Fruit fly (Drosophila melanogaster) whole organism, adult: ENCODE results near the gene CG12320.

Source experiments
- CG11617 ChIP-seq: fragments of 200-800 bp; sonication (Bioruptor generic); optimal IDR thresholded peaks from 2 replicates; lab custom pipeline; 2017; ENCODE audit warnings: mild to moderate bottlenecking, missing biosample characterization, missing genetic modification reagents, missing genetic modification characterization
- CG12768 ChIP-seq: fragments of 200-800 bp; sonication (Bioruptor generic); optimal IDR thresholded peaks from 2 replicates; lab custom pipeline; 2017; ENCODE audit warnings: missing biosample characterization, missing genetic modification characterization, mild to moderate bottlenecking, moderate library complexity, missing genetic modification reagents
- CG14711 ChIP-seq: fragments of 200-800 bp; sonication (Bioruptor generic); optimal IDR thresholded peaks from 2 replicates; lab custom pipeline; 2018; ENCODE audit warnings: missing biosample characterization, mild to moderate bottlenecking, missing genetic modification characterization, moderate library complexity
- CG1620 ChIP-seq: fragments of 200-800 bp; sonication (Bioruptor generic); optimal IDR thresholded peaks from 2 replicates; lab custom pipeline; 2016; ENCODE audit warnings: missing biosample characterization, missing genetic modification characterization
- CG33017 ChIP-seq: fragments of 200-800 bp; sonication (Bioruptor generic); optimal IDR thresholded peaks from 2 replicates; lab custom pipeline; 2018; ENCODE audit warnings: missing biosample characterization, mild to moderate bottlenecking, missing genetic modification characterization, moderate library complexity
- CG5204 ChIP-seq: fragments of 200-800 bp; sonication (Bioruptor generic); optimal IDR thresholded peaks from 2 replicates; lab custom pipeline; 2016; ENCODE audit warnings: missing biosample characterization, missing genetic modification characterization
- CG7045 ChIP-seq: fragments of 200-800 bp; sonication (Bioruptor generic); optimal IDR thresholded peaks from 2 replicates; lab custom pipeline; 2017; ENCODE audit warnings: missing biosample characterization, mild to moderate bottlenecking, missing genetic modification characterization
- CG7101 ChIP-seq: fragments of 200-800 bp; sonication (Bioruptor generic); optimal IDR thresholded peaks from 2 replicates; lab custom pipeline; 2018; ENCODE audit warnings: missing biosample characterization, mild to moderate bottlenecking, missing genetic modification characterization, moderate library complexity
- Clk ChIP-seq: fragments of 200-800 bp; sonication (Bioruptor generic); optimal IDR thresholded peaks from 2 replicates; lab custom pipeline; 2017; ENCODE audit warnings: missing biosample characterization, missing genetic modification characterization
- Crg-1 ChIP-seq: fragments of 200-800 bp; sonication (Bioruptor generic); optimal IDR thresholded peaks from 2 replicates; lab custom pipeline; 2016; ENCODE audit warnings: missing biosample characterization, missing genetic modification characterization
- Hr96 ChIP-seq: fragments of 200-800 bp; sonication (Bioruptor generic); optimal IDR thresholded peaks from 2 replicates; lab custom pipeline; 2016; ENCODE audit warnings: missing biosample characterization, missing genetic modification characterization
- Mnt ChIP-seq: fragments of 200-800 bp; sonication (Bioruptor generic); optimal IDR thresholded peaks from 2 replicates; lab custom pipeline; 2016; ENCODE audit warnings: missing biosample characterization, mild to moderate bottlenecking, missing genetic modification characterization
- bab1 ChIP-seq: fragments of 200-800 bp; sonication (Bioruptor generic); optimal IDR thresholded peaks from 3 replicates; lab custom pipeline; 2019; ENCODE audit warnings: missing biosample characterization, mild to moderate bottlenecking, missing genetic modification characterization, moderate library complexity
- cic ChIP-seq: fragments of 200-800 bp; sonication (Bioruptor generic); optimal IDR thresholded peaks from 2 replicates; lab custom pipeline; 2017; ENCODE audit warnings: missing biosample characterization, mild to moderate bottlenecking, missing genetic modification characterization, moderate library complexity
- cnc ChIP-seq, 2 experiments: fragments of >200 bp; optimal IDR thresholded peaks; 2 replicates each; lab custom pipeline; 2017
- kay ChIP-seq: fragments of 200-800 bp; sonication (Bioruptor generic); peaks from one replicate; lab custom pipeline; 2016; ENCODE audit warnings: missing biosample characterization, missing genetic modification characterization, borderline replicate concordance
- ovo ChIP-seq: fragments of 200-800 bp; sonication (Bioruptor generic); optimal IDR thresholded peaks from 2 replicates; lab custom pipeline; 2016; ENCODE audit warnings: missing biosample characterization, missing genetic modification characterization
- pad ChIP-seq: fragments of 200-800 bp; sonication (Bioruptor generic); optimal IDR thresholded peaks from 3 replicates; lab custom pipeline; 2017; ENCODE audit warnings: missing biosample characterization, missing genetic modification characterization, mild to moderate bottlenecking, moderate library complexity, missing genetic modification reagents
- tj ChIP-seq: fragments of 200-800 bp; sonication (Bioruptor generic); optimal IDR thresholded peaks from 3 replicates; lab custom pipeline; 2017; ENCODE audit warnings: missing biosample characterization, mild to moderate bottlenecking, missing genetic modification characterization, moderate library complexity
- toe ChIP-seq: fragments of 200-800 bp; sonication (Bioruptor generic); optimal IDR thresholded peaks from 2 replicates; lab custom pipeline; 2016; ENCODE audit warnings: missing biosample characterization, missing genetic modification characterization

The CG12320 gene

DNA sequence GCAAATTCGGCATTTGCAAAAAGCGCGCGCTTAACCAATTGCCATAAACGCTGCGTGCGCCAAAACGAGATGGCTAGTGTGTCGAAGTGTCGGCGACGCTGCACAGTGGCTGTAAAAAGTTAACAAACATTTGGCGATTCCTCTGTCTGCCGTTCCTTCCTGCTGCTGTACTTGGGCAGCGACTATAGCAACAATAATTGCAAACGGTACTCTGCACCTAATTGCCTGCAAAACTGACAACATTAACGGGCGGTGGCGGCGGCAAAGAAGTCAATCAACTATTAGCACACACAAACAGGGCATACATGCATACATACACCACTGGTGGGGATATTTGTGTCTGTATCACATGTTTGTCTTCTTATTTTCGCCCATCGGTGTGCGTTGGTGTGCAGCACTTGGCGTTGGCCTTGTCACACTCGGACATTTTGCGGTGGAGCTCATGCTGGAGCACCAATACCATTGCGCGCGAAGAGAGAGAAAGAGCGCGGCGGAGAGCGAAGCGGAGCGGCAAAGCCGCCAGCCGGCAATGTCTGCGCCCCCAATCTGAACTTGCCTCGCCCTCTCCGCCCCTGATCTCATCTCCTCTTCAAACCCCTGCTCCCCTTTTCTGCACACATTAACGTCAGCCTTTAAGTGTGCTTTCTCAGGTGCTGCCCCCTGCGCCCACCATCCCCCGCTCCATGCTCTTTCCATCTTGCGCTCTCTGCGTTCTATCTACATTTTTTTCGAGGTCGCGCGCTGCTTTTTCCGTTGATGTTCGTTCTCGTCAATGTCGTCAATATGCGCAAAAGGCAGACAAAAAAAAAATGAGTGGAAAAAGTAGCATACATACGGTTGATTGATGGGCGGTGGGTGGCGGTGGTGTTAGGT lies 8.1 kb downstream of the CG12320 start:
- TF ChIP-seq toe (GFP tag; lab: Kevin White, UChicago) (no peak), cic (GFP tag; lab: Kevin White, UChicago) (peak; percentile 82), CG14711 (tag; lab: Kevin White, UChicago) (no peak), Clk (GFP tag; lab: Kevin White, UChicago) (no peak), CG7045 (GFP tag; lab: Kevin White, UChicago) (peak; percentile 36), CG12768 (GFP tag; lab: Kevin White, UChicago) (peak; percentile 55), CG5204 (no peak), cnc (optimal IDR thresholded peaks at IDR 0.05; lab: Kevin White, UChicago) (no peak), pad (peak; percentile 82), ovo (no peak), bab1 (peak; percentile 6), Crg-1 (GFP tag; lab: Kevin White, UChicago) (peak; percentile 53), Hr96 (GFP tag; lab: Kevin White, UChicago) (peak; percentile 33), kay (GFP tag; lab: Kevin White, UChicago) (no peak), Mnt (GFP tag; lab: Kevin White, UChicago) (peak; percentile 52), CG7101 (tag; lab: Kevin White, UChicago) (no peak), tj (GFP tag; lab: Kevin White, UChicago) (peak; percentile 75), CG1620 (peak; percentile 29), CG11617 (peak; percentile 20), CG33017 (tag; lab: Kevin White, UChicago) (no peak)

DNA sequence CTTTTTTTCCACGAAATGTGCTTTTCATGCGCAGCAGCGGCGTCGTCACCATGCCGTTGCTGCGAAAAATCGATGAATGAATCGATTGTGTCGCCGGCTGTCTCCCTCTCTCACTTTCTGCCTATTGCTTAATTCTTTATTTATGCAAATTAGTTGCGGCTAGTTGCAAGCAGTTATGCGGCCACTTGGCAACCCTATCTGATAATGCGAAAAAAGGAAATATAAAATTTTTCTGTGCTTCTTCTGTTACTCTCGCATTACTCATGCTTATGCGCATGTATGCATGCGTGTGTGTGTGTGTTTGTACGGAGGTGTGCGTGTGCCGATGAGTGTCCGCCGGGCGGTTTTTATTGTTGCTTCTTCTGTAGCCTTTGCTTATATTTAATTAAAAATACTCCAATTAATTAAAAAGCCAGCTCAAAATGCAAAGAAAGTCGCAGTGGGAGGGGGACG lies 8.8 kb downstream of the CG12320 start:
- TF ChIP-seq cnc (optimal IDR thresholded peaks at IDR 0.05; lab: Kevin White, UChicago) = no peak
- no peak for TF ChIP-seq bab1
- no peak for TF ChIP-seq CG1620
- no peak for TF ChIP-seq toe (GFP tag; lab: Kevin White, UChicago)
- no peak for TF ChIP-seq CG12768 (GFP tag; lab: Kevin White, UChicago)
- TF ChIP-seq Crg-1 (GFP tag; lab: Kevin White, UChicago) = no peak
- no peak for TF ChIP-seq ovo
- peak; percentile 94 for TF ChIP-seq CG14711 (tag; lab: Kevin White, UChicago)
- no peak for TF ChIP-seq CG5204
- TF ChIP-seq Hr96 (GFP tag; lab: Kevin White, UChicago) = peak; percentile 38
- TF ChIP-seq Clk (GFP tag; lab: Kevin White, UChicago) = no peak
- TF ChIP-seq Mnt (GFP tag; lab: Kevin White, UChicago) = no peak
- no peak for TF ChIP-seq pad
- peak; percentile 96 for TF ChIP-seq kay (GFP tag; lab: Kevin White, UChicago)

DNA sequence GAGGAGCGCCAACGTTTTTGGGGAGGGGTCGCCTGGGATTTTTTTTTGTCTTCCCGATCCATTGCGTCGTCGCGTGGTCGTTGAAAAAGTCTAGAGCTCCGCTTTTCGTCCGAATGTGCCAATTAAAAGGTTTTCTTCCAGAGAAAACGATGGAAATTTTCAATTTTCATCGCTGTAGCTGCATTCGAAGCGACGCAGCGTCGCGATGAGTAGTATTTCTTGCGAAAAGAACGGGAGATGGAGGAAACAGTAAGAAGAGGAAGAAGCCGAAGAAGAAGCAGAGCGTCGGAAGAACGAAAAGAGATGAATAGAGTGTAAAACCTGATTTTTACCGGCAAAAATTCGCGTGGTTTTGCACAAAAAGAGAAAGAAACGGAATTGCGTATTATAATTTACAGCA lies 9.5 kb downstream of the CG12320 start:
- TF ChIP-seq CG1620 (no peak), Clk (GFP tag; lab: Kevin White, UChicago) (no peak), CG7101 (tag; lab: Kevin White, UChicago) (no peak), cic (GFP tag; lab: Kevin White, UChicago) (no peak), cnc (optimal IDR thresholded peaks at IDR 0.05; lab: Kevin White, UChicago) (peak in 1 of 2 experiments; percentile 35), ovo (no peak), Crg-1 (GFP tag; lab: Kevin White, UChicago) (no peak)

DNA sequence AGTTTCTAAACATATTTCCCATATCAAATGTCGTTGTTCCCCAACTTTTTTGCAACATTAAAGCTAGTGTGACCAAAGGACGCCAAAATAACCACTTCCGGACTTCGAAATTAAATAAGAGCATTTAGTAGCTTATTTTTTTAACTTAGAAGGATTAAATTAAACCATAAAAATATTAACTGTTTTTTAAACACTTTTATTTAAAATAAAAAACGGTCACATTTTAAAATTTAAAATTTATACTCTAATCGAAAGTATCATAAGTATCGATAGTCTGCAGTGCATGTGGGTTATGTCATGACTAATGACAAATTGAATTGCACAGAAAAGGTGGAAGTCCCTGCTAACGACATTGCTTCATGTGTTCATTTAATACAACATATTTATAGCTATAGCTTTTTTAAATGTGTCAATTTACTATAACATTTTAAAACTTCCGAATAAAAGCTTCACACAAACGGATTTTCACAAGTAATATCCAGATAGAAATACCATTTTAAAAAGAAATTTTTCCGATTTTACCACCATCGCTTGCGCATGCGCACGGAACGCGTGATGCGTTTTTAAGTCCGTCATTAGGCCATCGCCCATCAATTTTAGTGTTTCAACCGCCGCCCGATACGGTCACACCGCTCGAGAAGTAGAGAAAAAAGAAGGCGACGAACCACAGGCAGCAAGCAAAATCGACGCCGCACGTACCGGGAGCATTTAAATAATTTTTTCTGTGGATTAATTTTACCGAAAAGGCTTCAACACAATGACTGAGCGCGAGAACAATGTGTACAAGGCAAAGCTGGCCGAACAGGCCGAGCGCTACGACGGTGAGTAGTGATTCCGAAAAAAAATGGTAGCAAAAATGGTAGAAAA lies 10.2 kb downstream of the CG12320 start, which contains the start of the genes CG7156 and 14-3-3epsilon:
Gene CG7156, minus strand, starts transcription at position 71 of the 867 bp plus-strand sequence.
Gene 14-3-3epsilon, plus strand, starts transcription at position 443 of the 867 bp plus-strand sequence.
- TF ChIP-seq Hr96 (GFP tag; lab: Kevin White, UChicago) = peak; percentile 25
- TF ChIP-seq CG7045 (GFP tag; lab: Kevin White, UChicago) = peak; percentile 22
- TF ChIP-seq CG12768 (GFP tag; lab: Kevin White, UChicago) = peak; percentile 25
- TF ChIP-seq toe (GFP tag; lab: Kevin White, UChicago) = peak; percentile 28
- peak; percentile 28 for TF ChIP-seq CG1620
- TF ChIP-seq CG5204 = no peak
- TF ChIP-seq CG7101 (tag; lab: Kevin White, UChicago) = peak; percentile 52
- TF ChIP-seq Mnt (GFP tag; lab: Kevin White, UChicago) = peak; percentile 53
- TF ChIP-seq pad = peak; percentile 5
- no peak for TF ChIP-seq CG33017 (tag; lab: Kevin White, UChicago)
- peak; percentile 13 for TF ChIP-seq CG14711 (tag; lab: Kevin White, UChicago)
- no peak for TF ChIP-seq Clk (GFP tag; lab: Kevin White, UChicago)
- no peak for TF ChIP-seq tj (GFP tag; lab: Kevin White, UChicago)
- TF ChIP-seq ovo = peak; percentile 8
- TF ChIP-seq CG11617 = no peak
- no peak for TF ChIP-seq kay (GFP tag; lab: Kevin White, UChicago)
- peak; percentile 50 for TF ChIP-seq bab1

DNA sequence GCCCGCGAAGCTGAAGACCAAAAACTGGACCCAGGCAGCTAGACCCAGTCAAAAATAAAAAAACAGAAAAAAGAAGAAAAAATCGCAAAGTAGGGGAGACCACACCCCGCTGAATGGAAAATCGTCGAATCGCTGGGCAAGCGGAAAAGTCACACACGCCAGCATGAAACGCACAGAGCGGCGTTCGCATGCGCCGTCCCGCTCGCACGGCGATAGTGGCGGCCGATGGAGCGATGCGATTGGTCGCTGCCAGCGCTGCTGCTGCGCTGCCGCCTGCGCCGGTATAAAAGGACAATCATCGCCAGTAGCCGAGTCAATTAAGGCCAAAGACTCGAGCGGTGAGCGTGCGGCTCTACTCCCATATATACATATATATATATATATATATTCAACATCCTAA lies 16.7 kb downstream of the CG12320 start, which contains the start of gene repo:
Gene repo, plus strand, starts transcription at position 314 of the 400 bp plus-strand sequence.
- no peak for TF ChIP-seq CG5204
- TF ChIP-seq tj (GFP tag; lab: Kevin White, UChicago) = peak; percentile 1
- TF ChIP-seq toe (GFP tag; lab: Kevin White, UChicago) = no peak
- TF ChIP-seq CG33017 (tag; lab: Kevin White, UChicago) = no peak
- TF ChIP-seq CG1620 = no peak
- TF ChIP-seq pad = peak; percentile 13
